Worm (Caenorhabditis elegans) whole organism, L3 larva: ENCODE measurements around the gene F35F10.1.

Source experiments
- R02D3.7 ChIP-seq: fragments of 150-350 bp; optimal IDR thresholded peaks from 2 replicates; lab custom pipeline; 2014; ENCODE audit warnings: missing biosample characterization, missing genetic modification characterization
- ZK546.5 ChIP-seq: sonication (generic microtip); optimal IDR thresholded peaks from 2 replicates; lab custom pipeline; 2017; ENCODE audit warnings: missing biosample characterization, missing genetic modification characterization
- ama-1 ChIP-seq: fragments of 150-350 bp; optimal IDR thresholded peaks from 2 replicates; lab custom pipeline; 2018
- ceh-28 ChIP-seq: fragments of 150-350 bp; optimal IDR thresholded peaks from 2 replicates; lab custom pipeline; 2014; ENCODE audit warnings: missing biosample characterization, missing genetic modification reagents, missing genetic modification characterization
- daf-12 ChIP-seq: fragments of 150-350 bp; optimal IDR thresholded peaks from 2 replicates; lab custom pipeline; 2014; ENCODE audit warnings: missing biosample characterization, missing genetic modification reagents, missing genetic modification characterization
- egl-27 ChIP-seq: sonication (generic microtip); optimal IDR thresholded peaks from 4 replicates; lab custom pipeline; 2017; ENCODE audit warnings: missing biosample characterization, missing genetic modification reagents, missing genetic modification characterization
- egl-5 ChIP-seq: fragments of 150-350 bp; optimal IDR thresholded peaks from 2 replicates; lab custom pipeline; 2017; ENCODE audit warnings: missing biosample characterization, missing genetic modification reagents, missing genetic modification characterization, inconsistent platforms
- elt-1 ChIP-seq: fragments of 150-350 bp; optimal IDR thresholded peaks from 2 replicates; lab custom pipeline; 2014; ENCODE audit warnings: missing biosample characterization, missing genetic modification characterization
- elt-2 ChIP-seq: sonication (generic microtip); optimal IDR thresholded peaks from 2 replicates; lab custom pipeline; 2016; ENCODE audit warnings: missing genetic modification reagents, mild to moderate bottlenecking, missing genetic modification characterization, missing compliant biosample characterization
- elt-3 ChIP-seq, 3 experiments: fragments of 150-350 bp in 1 of 3; sonication (generic microtip) in 2 of 3; optimal IDR thresholded peaks; 2 replicates in 2 of 3; 4 replicates in 1 of 3; lab custom pipeline; 2014 to 2017; ENCODE audit warnings: missing biosample characterization in 3 of 3, missing genetic modification characterization in 3 of 3
- fkh-2 ChIP-seq: fragments of 150-350 bp; optimal IDR thresholded peaks from 2 replicates; lab custom pipeline; 2014; ENCODE audit warnings: missing biosample characterization, missing genetic modification reagents, missing genetic modification characterization
- hmg-11 ChIP-seq: sonication (generic microtip); optimal IDR thresholded peaks from 2 replicates; lab custom pipeline; 2016; ENCODE audit warnings: missing genetic modification characterization, missing compliant biosample characterization
- jun-1 ChIP-seq: fragments of 150-350 bp; optimal IDR thresholded peaks from 2 replicates; lab custom pipeline; 2014; ENCODE audit warnings: missing biosample characterization, missing genetic modification reagents, missing genetic modification characterization
- lin-15B ChIP-seq: fragments of 150-350 bp; optimal IDR thresholded peaks from 2 replicates; lab custom pipeline; 2014; ENCODE audit warnings: missing biosample characterization, missing genetic modification characterization
- lin-39 ChIP-seq: fragments of 150-350 bp; optimal IDR thresholded peaks from 2 replicates; lab custom pipeline; 2018; ENCODE audit warnings: missing biosample characterization, missing genetic modification reagents, missing genetic modification characterization
- lsy-12 ChIP-seq: sonication (generic microtip); optimal IDR thresholded peaks from 2 replicates; lab custom pipeline; 2016; ENCODE audit warnings: mild to moderate bottlenecking, missing genetic modification characterization, missing compliant biosample characterization
- mml-1 ChIP-seq: fragments of 150-350 bp; sonication (generic microtip); optimal IDR thresholded peaks from 3 replicates; lab custom pipeline; 2014; ENCODE audit warnings: missing biosample characterization, missing genetic modification characterization
- nhr-23 ChIP-seq: fragments of 150-350 bp; optimal IDR thresholded peaks from 2 replicates; lab custom pipeline; 2014; ENCODE audit warnings: missing biosample characterization, missing genetic modification reagents, missing genetic modification characterization
- nhr-237 ChIP-seq: fragments of 150-350 bp; optimal IDR thresholded peaks from 2 replicates; lab custom pipeline; 2014; ENCODE audit warnings: missing biosample characterization, missing genetic modification characterization
- nhr-25 ChIP-seq: sonication (generic microtip); optimal IDR thresholded peaks from 2 replicates; lab custom pipeline; 2017; ENCODE audit warnings: missing biosample characterization, missing genetic modification characterization
- nhr-28 ChIP-seq: fragments of 150-350 bp; optimal IDR thresholded peaks from 2 replicates; lab custom pipeline; 2014; ENCODE audit warnings: missing biosample characterization, missing genetic modification characterization
- nhr-43 ChIP-seq: sonication (generic microtip); optimal IDR thresholded peaks from 2 replicates; lab custom pipeline; 2016; ENCODE audit warnings: mild to moderate bottlenecking, missing genetic modification characterization, missing compliant biosample characterization; ENCODE audit not compliant: poor library complexity, severe bottlenecking
- nhr-67 ChIP-seq: fragments of 150-350 bp; optimal IDR thresholded peaks from 2 replicates; lab custom pipeline; 2014; ENCODE audit warnings: missing biosample characterization, missing genetic modification characterization
- nhr-76 ChIP-seq: fragments of 150-350 bp; sonication (generic microtip); optimal IDR thresholded peaks from 5 replicates; lab custom pipeline; 2014; ENCODE audit warnings: missing biosample characterization, missing genetic modification characterization
- pha-4 ChIP-seq: fragments of 150-350 bp; optimal IDR thresholded peaks from 2 replicates; lab custom pipeline; 2014; ENCODE audit warnings: missing biosample characterization, missing genetic modification reagents, missing genetic modification characterization
- pqm-1 ChIP-seq: fragments of 150-350 bp; optimal IDR thresholded peaks from 2 replicates; lab custom pipeline; 2017; ENCODE audit warnings: missing biosample characterization, missing genetic modification characterization, inconsistent platforms
- sea-2 ChIP-seq: fragments of 150-350 bp; sonication (generic microtip); optimal IDR thresholded peaks from 4 replicates; lab custom pipeline; 2014; ENCODE audit warnings: missing biosample characterization, missing genetic modification reagents, missing genetic modification characterization
- skn-1 ChIP-seq: fragments of 150-350 bp; optimal IDR thresholded peaks from 2 replicates; lab custom pipeline; 2014; ENCODE audit warnings: missing biosample characterization, missing genetic modification characterization
- snpc-4 ChIP-seq: fragments of 150-350 bp; optimal IDR thresholded peaks from 2 replicates; lab custom pipeline; 2014; ENCODE audit warnings: missing biosample characterization, missing genetic modification characterization
- tbx-2 ChIP-seq: sonication (generic microtip); optimal IDR thresholded peaks from 2 replicates; lab custom pipeline; 2016; ENCODE audit warnings: mild to moderate bottlenecking, missing genetic modification characterization, missing compliant biosample characterization
- unc-39 ChIP-seq: sonication (generic microtip); optimal IDR thresholded peaks from 4 replicates; lab custom pipeline; 2017; ENCODE audit warnings: missing biosample characterization, missing genetic modification characterization
- unc-62 ChIP-seq: fragments of 150-350 bp; sonication (generic microtip); optimal IDR thresholded peaks from 4 replicates; lab custom pipeline; 2014; ENCODE audit warnings: missing biosample characterization, missing genetic modification reagents, missing genetic modification characterization
- zag-1 ChIP-seq: fragments of 150-350 bp; optimal IDR thresholded peaks from 2 replicates; lab custom pipeline; 2014; ENCODE audit warnings: missing biosample characterization, missing genetic modification characterization
- ztf-11 ChIP-seq: fragments of 150-350 bp; optimal IDR thresholded peaks from 2 replicates; lab custom pipeline; 2014; ENCODE audit warnings: missing biosample characterization, missing genetic modification characterization
- ztf-4 ChIP-seq: fragments of 150-350 bp; optimal IDR thresholded peaks from 2 replicates; lab custom pipeline; 2014; ENCODE audit warnings: missing biosample characterization, missing genetic modification characterization

The F35F10.1 gene

DNA sequence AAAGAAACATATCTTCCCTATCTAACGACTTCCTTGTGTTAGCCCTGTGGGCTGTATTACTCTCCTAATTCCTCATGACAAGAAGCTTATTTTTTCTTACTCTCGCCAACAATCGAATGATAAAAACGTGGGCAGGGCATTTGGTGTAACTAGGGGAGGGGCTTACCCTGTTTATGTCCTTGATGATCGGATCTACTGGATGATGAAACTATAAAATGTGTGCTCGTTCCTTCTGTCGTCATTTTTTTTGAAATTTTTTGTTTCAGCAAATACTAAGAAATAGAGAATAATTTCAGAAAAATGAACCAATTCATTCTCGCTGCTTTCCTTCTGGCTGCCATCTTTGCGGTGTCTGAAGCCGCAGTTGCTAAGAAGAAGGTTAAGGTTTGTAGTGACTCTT is 26.4 kb downstream of the F35F10.1 start, which contains the start of gene C17B7.3:
Gene C17B7.3 (plus strand): TSS at position 301 of the 400 bp plus-strand sequence.
- TF ChIP-seq hmg-11, result no peak
- no peak for TF ChIP-seq nhr-76 (tag; lab: Kevin White, UChicago)
- no peak for TF ChIP-seq nhr-23 (tag; lab: Kevin White, UChicago)
- TF ChIP-seq elt-3 (tag; optimal IDR thresholded peaks at IDR 0.05; lab: Kevin White, UChicago), result no peak
- TF ChIP-seq nhr-67 (tag; lab: Kevin White, UChicago), result no peak
- TF ChIP-seq lsy-12 (tag; lab: Kevin White, UChicago), result no peak
- TF ChIP-seq pqm-1, result no peak
- no peak for TF ChIP-seq egl-5 (tag; lab: Kevin White, UChicago)
- no peak for TF ChIP-seq ztf-11 (tag; lab: Kevin White, UChicago)
- no peak for TF ChIP-seq ztf-4 (tag; lab: Kevin White, UChicago)
- TF ChIP-seq unc-62 (GFP tag; lab: Kevin White, UChicago), result no peak
- TF ChIP-seq unc-39 (tag; lab: Kevin White, UChicago), result no peak
- TF ChIP-seq elt-2 (tag; lab: Kevin White, UChicago), result no peak
- TF ChIP-seq ZK546.5 (tag; lab: Kevin White, UChicago), result no peak
- TF ChIP-seq egl-27 (tag; lab: Kevin White, UChicago), result no peak
- TF ChIP-seq zag-1, result no peak
- no peak for TF ChIP-seq fkh-2 (tag; lab: Kevin White, UChicago)
- TF ChIP-seq lin-15B (tag; lab: Kevin White, UChicago), result no peak
- TF ChIP-seq nhr-43, result no peak
- no peak for TF ChIP-seq nhr-28 (tag; lab: Kevin White, UChicago)

DNA sequence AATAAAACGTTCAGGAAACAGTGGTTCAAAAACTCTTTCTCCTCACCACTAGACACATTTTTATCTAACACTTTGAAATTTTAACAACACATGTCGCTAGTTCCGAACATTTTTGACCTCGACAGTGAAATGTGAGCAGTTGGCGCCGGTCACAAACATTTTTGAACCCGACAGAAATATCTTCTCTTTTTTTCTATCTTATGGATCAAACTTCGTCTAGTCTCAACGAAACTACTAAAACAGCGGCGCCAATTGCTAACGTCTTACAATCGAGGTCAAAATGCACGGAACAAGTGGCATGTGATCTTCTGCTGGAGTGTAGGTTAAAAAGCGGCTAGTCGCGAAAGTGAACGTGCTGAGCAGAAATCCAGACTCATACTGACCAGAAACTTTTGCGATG is 27.9 kb downstream of the F35F10.1 start:
- TF ChIP-seq ztf-11 (tag; lab: Kevin White, UChicago) (no peak), tbx-2 (tag; lab: Kevin White, UChicago) (no peak), ZK546.5 (tag; lab: Kevin White, UChicago) (no peak), egl-5 (tag; lab: Kevin White, UChicago) (no peak), nhr-237 (no peak), elt-1 (tag; lab: Kevin White, UChicago) (no peak), nhr-25 (tag; lab: Kevin White, UChicago) (no peak), hmg-11 (no peak), fkh-2 (tag; lab: Kevin White, UChicago) (no peak), nhr-76 (tag; lab: Kevin White, UChicago) (no peak), ama-1 (lab: Kevin White, UChicago) (no peak), sea-2 (GFP tag; lab: Kevin White, UChicago) (no peak), daf-12 (tag; lab: Kevin White, UChicago) (no peak)

DNA sequence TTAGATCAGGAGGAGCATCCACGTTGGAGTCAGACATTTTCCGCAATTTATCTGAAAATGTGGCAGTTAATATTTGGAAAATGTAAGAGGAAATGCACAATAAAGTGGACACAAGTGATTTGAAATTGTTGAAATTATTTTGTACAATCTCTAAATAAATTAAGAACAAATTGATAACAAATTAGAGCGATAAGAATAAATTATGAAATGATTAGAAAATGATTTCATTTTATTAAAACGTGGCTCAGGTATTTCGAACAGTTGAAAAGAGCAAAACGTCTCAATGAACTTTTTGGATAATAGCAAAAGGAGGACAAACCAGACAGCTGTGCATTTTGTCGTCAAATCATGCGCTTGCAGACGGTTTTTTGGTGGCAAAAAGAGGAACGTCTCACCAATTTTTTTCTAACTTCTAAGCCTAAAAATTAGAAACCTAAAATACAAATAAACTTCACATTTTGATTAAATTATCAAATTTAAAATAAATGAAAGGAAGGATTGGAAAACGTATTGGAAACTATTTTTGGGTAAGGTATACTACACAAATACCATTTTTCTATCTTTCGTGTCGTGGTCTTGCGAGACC is 30.4 kb downstream of the F35F10.1 start, which contains the start of gene fbxa-65:
Gene fbxa-65 (minus strand): TSS at position 51 of the 586 bp plus-strand sequence.
- TF ChIP-seq elt-1 (tag; lab: Kevin White, UChicago), result no peak
- TF ChIP-seq nhr-28 (tag; lab: Kevin White, UChicago), result no peak
- no peak for TF ChIP-seq nhr-23 (tag; lab: Kevin White, UChicago)
- TF ChIP-seq ZK546.5 (tag; lab: Kevin White, UChicago), result no peak
- TF ChIP-seq nhr-76 (tag; lab: Kevin White, UChicago), result no peak
- TF ChIP-seq ceh-28 (tag; lab: Kevin White, UChicago), result no peak
- no peak for TF ChIP-seq R02D3.7 (tag; lab: Kevin White, UChicago)
- TF ChIP-seq pha-4 (tag; lab: Kevin White, UChicago), result no peak
- no peak for TF ChIP-seq mml-1 (tag; lab: Kevin White, UChicago)
- TF ChIP-seq lin-15B (tag; lab: Kevin White, UChicago), result no peak
- no peak for TF ChIP-seq ztf-4 (tag; lab: Kevin White, UChicago)
- no peak for TF ChIP-seq ztf-11 (tag; lab: Kevin White, UChicago)
- no peak for TF ChIP-seq fkh-2 (tag; lab: Kevin White, UChicago)

DNA sequence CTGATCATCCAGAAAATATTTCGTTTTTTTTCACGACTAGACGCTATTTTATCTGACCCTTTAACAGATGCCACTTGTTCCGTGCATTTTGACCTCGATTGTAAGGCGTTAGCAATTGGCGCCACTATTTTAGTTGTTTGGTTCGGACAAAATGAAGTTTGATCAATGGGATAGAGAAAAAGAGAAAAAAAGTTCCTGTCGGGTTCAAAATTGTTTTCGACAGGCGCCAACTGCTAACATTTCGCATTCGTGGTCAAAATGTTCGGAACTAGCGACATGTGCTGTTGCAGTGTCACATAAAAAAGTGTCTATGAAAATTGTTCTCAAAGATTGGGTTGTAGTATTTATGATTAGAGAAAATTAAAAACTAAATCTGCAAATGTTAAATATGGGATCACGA is 31.4 kb downstream of the F35F10.1 start:
- TF ChIP-seq skn-1 (no peak), daf-12 (tag; lab: Kevin White, UChicago) (no peak), unc-39 (tag; lab: Kevin White, UChicago) (no peak), lin-39 (tag; lab: Kevin White, UChicago) (no peak), snpc-4 (tag; lab: Kevin White, UChicago) (no peak), jun-1 (tag; lab: Kevin White, UChicago) (no peak)
